Fruit fly (Drosophila melanogaster) whole organism, adult: ENCODE data around the gene wgn.

Experiments used
- CG1620 ChIP-seq: fragments of 200-800 bp; sonication (Bioruptor generic); optimal IDR thresholded peaks from 2 replicates; lab custom pipeline; 2016; ENCODE audit warnings: missing biosample characterization, missing genetic modification characterization
- CG33017 ChIP-seq: fragments of 200-800 bp; sonication (Bioruptor generic); optimal IDR thresholded peaks from 2 replicates; lab custom pipeline; 2018; ENCODE audit warnings: missing biosample characterization, mild to moderate bottlenecking, missing genetic modification characterization, moderate library complexity
- CG7101 ChIP-seq: fragments of 200-800 bp; sonication (Bioruptor generic); optimal IDR thresholded peaks from 2 replicates; lab custom pipeline; 2018; ENCODE audit warnings: missing biosample characterization, mild to moderate bottlenecking, missing genetic modification characterization, moderate library complexity
- Crg-1 ChIP-seq: fragments of 200-800 bp; sonication (Bioruptor generic); optimal IDR thresholded peaks from 2 replicates; lab custom pipeline; 2016; ENCODE audit warnings: missing biosample characterization, missing genetic modification characterization
- Mnt ChIP-seq: fragments of 200-800 bp; sonication (Bioruptor generic); optimal IDR thresholded peaks from 2 replicates; lab custom pipeline; 2016; ENCODE audit warnings: missing biosample characterization, mild to moderate bottlenecking, missing genetic modification characterization
- cic ChIP-seq: fragments of 200-800 bp; sonication (Bioruptor generic); optimal IDR thresholded peaks from 2 replicates; lab custom pipeline; 2017; ENCODE audit warnings: missing biosample characterization, mild to moderate bottlenecking, missing genetic modification characterization, moderate library complexity
- cnc ChIP-seq, 2 experiments: fragments of >200 bp; optimal IDR thresholded peaks; 2 replicates each; lab custom pipeline; 2017
- kay ChIP-seq: fragments of 200-800 bp; sonication (Bioruptor generic); peaks from one replicate; lab custom pipeline; 2016; ENCODE audit warnings: missing biosample characterization, missing genetic modification characterization, borderline replicate concordance
- ovo ChIP-seq: fragments of 200-800 bp; sonication (Bioruptor generic); optimal IDR thresholded peaks from 2 replicates; lab custom pipeline; 2016; ENCODE audit warnings: missing biosample characterization, missing genetic modification characterization
- pad ChIP-seq: fragments of 200-800 bp; sonication (Bioruptor generic); optimal IDR thresholded peaks from 3 replicates; lab custom pipeline; 2017; ENCODE audit warnings: missing biosample characterization, missing genetic modification characterization, mild to moderate bottlenecking, moderate library complexity, missing genetic modification reagents
- tj ChIP-seq: fragments of 200-800 bp; sonication (Bioruptor generic); optimal IDR thresholded peaks from 3 replicates; lab custom pipeline; 2017; ENCODE audit warnings: missing biosample characterization, mild to moderate bottlenecking, missing genetic modification characterization, moderate library complexity
- toe ChIP-seq: fragments of 200-800 bp; sonication (Bioruptor generic); optimal IDR thresholded peaks from 2 replicates; lab custom pipeline; 2016; ENCODE audit warnings: missing biosample characterization, missing genetic modification characterization

dm6 chrX:18675272-18675671 is 40.6 kb upstream of the wgn start:
- no peak for TF ChIP-seq kay (GFP tag; lab: Kevin White, UChicago)
- TF ChIP-seq tj (GFP tag; lab: Kevin White, UChicago): no peak
- no peak for TF ChIP-seq CG7101 (tag; lab: Kevin White, UChicago)
- no peak for TF ChIP-seq cnc (optimal IDR thresholded peaks at IDR 0.05; lab: Kevin White, UChicago)
- TF ChIP-seq ovo (GFP tag; lab: Kevin White, UChicago): no peak
- no peak for TF ChIP-seq pad (GFP tag; lab: Kevin White, UChicago)
- no peak for TF ChIP-seq CG1620
- no peak for TF ChIP-seq CG33017 (tag; lab: Kevin White, UChicago)
- no peak for TF ChIP-seq toe
- no peak for TF ChIP-seq cic
- no peak for TF ChIP-seq Mnt (GFP tag; lab: Kevin White, UChicago)
- TF ChIP-seq Crg-1 (GFP tag; lab: Kevin White, UChicago): no peak
